Worm (Caenorhabditis elegans) whole organism, L3 larva: ENCODE results near the gene mrps-23.

ENCODE experiments used
- ZK546.5 ChIP-seq: sonication (generic microtip); optimal IDR thresholded peaks from 2 replicates; lab custom pipeline; 2017; ENCODE audit warnings: missing biosample characterization, missing genetic modification characterization
- aly-2 ChIP-seq: fragments of 150-350 bp; optimal IDR thresholded peaks from 2 replicates; lab custom pipeline; 2014; ENCODE audit warnings: missing biosample characterization, missing genetic modification characterization
- ama-1 ChIP-seq: fragments of 150-350 bp; optimal IDR thresholded peaks from 2 replicates; lab custom pipeline; 2018
- ceh-16 ChIP-seq: sonication (generic microtip); optimal IDR thresholded peaks from 2 replicates; lab custom pipeline; 2017; ENCODE audit warnings: missing biosample characterization, missing genetic modification characterization
- ceh-28 ChIP-seq: fragments of 150-350 bp; optimal IDR thresholded peaks from 2 replicates; lab custom pipeline; 2014; ENCODE audit warnings: missing biosample characterization, missing genetic modification reagents, missing genetic modification characterization
- ceh-9 ChIP-seq: sonication (generic microtip); optimal IDR thresholded peaks from 2 replicates; lab custom pipeline; 2018; ENCODE audit warnings: missing biosample characterization, missing genetic modification characterization
- daf-12 ChIP-seq: fragments of 150-350 bp; optimal IDR thresholded peaks from 2 replicates; lab custom pipeline; 2014; ENCODE audit warnings: missing biosample characterization, missing genetic modification reagents, missing genetic modification characterization
- egl-5 ChIP-seq: fragments of 150-350 bp; optimal IDR thresholded peaks from 2 replicates; lab custom pipeline; 2017; ENCODE audit warnings: missing biosample characterization, missing genetic modification reagents, missing genetic modification characterization, inconsistent platforms
- elt-1 ChIP-seq: fragments of 150-350 bp; optimal IDR thresholded peaks from 2 replicates; lab custom pipeline; 2014; ENCODE audit warnings: missing biosample characterization, missing genetic modification characterization
- eor-1 ChIP-seq, 2 experiments: fragments of 150-350 bp; optimal IDR thresholded peaks; 2 replicates each; lab custom pipeline; 2014 to 2018; ENCODE audit warnings: missing biosample characterization in 2 of 2, missing genetic modification characterization in 2 of 2
- fkh-10 ChIP-seq: sonication (generic microtip); optimal IDR thresholded peaks from 2 replicates; lab custom pipeline; 2017; ENCODE audit warnings: missing biosample characterization, missing genetic modification reagents, missing genetic modification characterization
- hmg-11 ChIP-seq: sonication (generic microtip); optimal IDR thresholded peaks from 2 replicates; lab custom pipeline; 2016; ENCODE audit warnings: missing genetic modification characterization, missing compliant biosample characterization
- lin-15B ChIP-seq: fragments of 150-350 bp; optimal IDR thresholded peaks from 2 replicates; lab custom pipeline; 2014; ENCODE audit warnings: missing biosample characterization, missing genetic modification characterization
- lin-39 ChIP-seq: fragments of 150-350 bp; optimal IDR thresholded peaks from 2 replicates; lab custom pipeline; 2018; ENCODE audit warnings: missing biosample characterization, missing genetic modification reagents, missing genetic modification characterization
- mdl-1 ChIP-seq: fragments of 150-350 bp; optimal IDR thresholded peaks from 2 replicates; lab custom pipeline; 2014; ENCODE audit warnings: missing biosample characterization, missing genetic modification characterization
- mml-1 ChIP-seq: fragments of 150-350 bp; sonication (generic microtip); optimal IDR thresholded peaks from 3 replicates; lab custom pipeline; 2014; ENCODE audit warnings: missing biosample characterization, missing genetic modification characterization
- nfya-1 ChIP-seq: sonication (generic microtip); optimal IDR thresholded peaks from 2 replicates; lab custom pipeline; 2017; ENCODE audit warnings: missing genetic modification characterization, mild to moderate bottlenecking, missing compliant biosample characterization, antibody characterized with exemption, moderate library complexity; ENCODE audit not compliant: insufficient read depth
- nhr-11 ChIP-seq: fragments of 150-350 bp; optimal IDR thresholded peaks from 2 replicates; lab custom pipeline; 2014; ENCODE audit warnings: missing biosample characterization, missing genetic modification characterization
- nhr-25 ChIP-seq: sonication (generic microtip); optimal IDR thresholded peaks from 2 replicates; lab custom pipeline; 2017; ENCODE audit warnings: missing biosample characterization, missing genetic modification characterization
- nhr-43 ChIP-seq: sonication (generic microtip); optimal IDR thresholded peaks from 2 replicates; lab custom pipeline; 2016; ENCODE audit warnings: mild to moderate bottlenecking, missing genetic modification characterization, missing compliant biosample characterization; ENCODE audit not compliant: poor library complexity, severe bottlenecking
- nhr-67 ChIP-seq: fragments of 150-350 bp; optimal IDR thresholded peaks from 2 replicates; lab custom pipeline; 2014; ENCODE audit warnings: missing biosample characterization, missing genetic modification characterization
- nhr-76 ChIP-seq: fragments of 150-350 bp; sonication (generic microtip); optimal IDR thresholded peaks from 5 replicates; lab custom pipeline; 2014; ENCODE audit warnings: missing biosample characterization, missing genetic modification characterization
- nhr-77 ChIP-seq: fragments of 150-350 bp; optimal IDR thresholded peaks from 2 replicates; lab custom pipeline; 2014; ENCODE audit warnings: missing biosample characterization, missing genetic modification characterization
- pha-4 ChIP-seq: fragments of 150-350 bp; optimal IDR thresholded peaks from 2 replicates; lab custom pipeline; 2014; ENCODE audit warnings: missing biosample characterization, missing genetic modification reagents, missing genetic modification characterization
- pqm-1 ChIP-seq: fragments of 150-350 bp; optimal IDR thresholded peaks from 2 replicates; lab custom pipeline; 2017; ENCODE audit warnings: missing biosample characterization, missing genetic modification characterization, inconsistent platforms
- skn-1 ChIP-seq: fragments of 150-350 bp; optimal IDR thresholded peaks from 2 replicates; lab custom pipeline; 2014; ENCODE audit warnings: missing biosample characterization, missing genetic modification characterization
- snpc-4 ChIP-seq: fragments of 150-350 bp; optimal IDR thresholded peaks from 2 replicates; lab custom pipeline; 2014; ENCODE audit warnings: missing biosample characterization, missing genetic modification characterization
- tbx-2 ChIP-seq: sonication (generic microtip); optimal IDR thresholded peaks from 2 replicates; lab custom pipeline; 2016; ENCODE audit warnings: mild to moderate bottlenecking, missing genetic modification characterization, missing compliant biosample characterization
- unc-39 ChIP-seq: sonication (generic microtip); optimal IDR thresholded peaks from 4 replicates; lab custom pipeline; 2017; ENCODE audit warnings: missing biosample characterization, missing genetic modification characterization
- zag-1 ChIP-seq: fragments of 150-350 bp; optimal IDR thresholded peaks from 2 replicates; lab custom pipeline; 2014; ENCODE audit warnings: missing biosample characterization, missing genetic modification characterization
- ztf-11 ChIP-seq: fragments of 150-350 bp; optimal IDR thresholded peaks from 2 replicates; lab custom pipeline; 2014; ENCODE audit warnings: missing biosample characterization, missing genetic modification characterization

mrps-23 gene

ce11 chrIII:9523581-9523980, at the start of gene mrps-23:
Gene mrps-23 (minus strand): TSS chrIII:9523672.
- TF ChIP-seq nfya-1 (tag; lab: Kevin White, UChicago) (peak; percentile 48), hmg-11 (tag; lab: Kevin White, UChicago) (peak; percentile 22), pha-4 (tag; lab: Kevin White, UChicago) (peak; percentile 3), ceh-9 (tag; lab: Kevin White, UChicago) (no peak), ceh-16 (tag; lab: Kevin White, UChicago) (no peak)

ce11 chrIII:9570869-9571268, 47.4 kb upstream of the mrps-23 start:
- TF ChIP-seq ama-1 (no peak), nfya-1 (tag; lab: Kevin White, UChicago) (peak; percentile 100), lin-15B (tag; lab: Kevin White, UChicago) (peak; percentile 45)

ce11 chrIII:9568451-9568850, 45.0 kb upstream of the mrps-23 start, which contains the start of gene C48B4.13:
Gene C48B4.13 (plus strand): TSS chrIII:9568751.
- no peak for TF ChIP-seq ama-1
- TF ChIP-seq ztf-11 (tag; lab: Kevin White, UChicago), result no peak
- no peak for TF ChIP-seq mdl-1 (tag; lab: Kevin White, UChicago)
- TF ChIP-seq unc-39 (tag; lab: Kevin White, UChicago), result no peak
- TF ChIP-seq nhr-77 (tag; lab: Kevin White, UChicago), result no peak
- TF ChIP-seq ceh-16 (tag; lab: Kevin White, UChicago), result no peak
- TF ChIP-seq eor-1 (tag; optimal IDR thresholded peaks at IDR 0.05; lab: Kevin White, UChicago), result no peak
- no peak for TF ChIP-seq egl-5
- no peak for TF ChIP-seq ZK546.5 (tag; lab: Kevin White, UChicago)
- no peak for TF ChIP-seq nhr-43 (tag; lab: Kevin White, UChicago)
- no peak for TF ChIP-seq nhr-11 (tag; lab: Kevin White, UChicago)
- no peak for TF ChIP-seq nhr-67 (tag; lab: Kevin White, UChicago)
- TF ChIP-seq tbx-2 (tag; lab: Kevin White, UChicago), result no peak
- no peak for TF ChIP-seq lin-39 (tag; lab: Kevin White, UChicago)

ce11 chrIII:9565973-9566372, 42.5 kb upstream of the mrps-23 start, which contains the start of gene C48B4.11:
Gene C48B4.11 (minus strand): TSS chrIII:9566115.
- TF ChIP-seq pqm-1 (no peak), mml-1 (tag; lab: Kevin White, UChicago) (no peak), ceh-28 (tag; lab: Kevin White, UChicago) (no peak), tbx-2 (tag; lab: Kevin White, UChicago) (no peak), skn-1 (tag; lab: Kevin White, UChicago) (no peak), nhr-76 (tag; lab: Kevin White, UChicago) (no peak), ceh-16 (tag; lab: Kevin White, UChicago) (no peak), elt-1 (no peak), nhr-25 (tag; lab: Kevin White, UChicago) (no peak), nfya-1 (tag; lab: Kevin White, UChicago) (no peak), unc-39 (tag; lab: Kevin White, UChicago) (no peak), aly-2 (no peak), mdl-1 (tag; lab: Kevin White, UChicago) (no peak), fkh-10 (no peak), daf-12 (tag; lab: Kevin White, UChicago) (no peak), zag-1 (tag; lab: Kevin White, UChicago) (no peak)

- TF ChIP-seq snpc-4 (tag; lab: Kevin White, UChicago), result no peak
Observed at ce11 chrIII:9564410-9564809, 40.9 kb upstream of the mrps-23 start, which contains the start of gene C48B4.10. Gene C48B4.10 (minus strand): TSS chrIII:9564510.

- TF ChIP-seq ztf-11 (tag; lab: Kevin White, UChicago) (no peak), lin-39 (tag; lab: Kevin White, UChicago) (no peak), egl-5 (no peak)
Observed at ce11 chrIII:9563235-9563634, 39.8 kb upstream of the mrps-23 start, which contains the start of gene C48B4.9. Gene C48B4.9 (minus strand): TSS chrIII:9563335.
